Worm (Caenorhabditis elegans) whole organism, L3 larva: ENCODE measurements around the gene Y37D8A.25.
A peak's percentile ranks its signal among the peaks of the same experiment; 100 is the strongest.

Experiments
- R02D3.7 ChIP-seq: fragments of 150-350 bp; optimal IDR thresholded peaks from 2 replicates; lab custom pipeline; 2014; ENCODE audit warnings: missing biosample characterization, missing genetic modification characterization
- ZK546.5 ChIP-seq: sonication (generic microtip); optimal IDR thresholded peaks from 2 replicates; lab custom pipeline; 2017; ENCODE audit warnings: missing biosample characterization, missing genetic modification characterization
- aly-2 ChIP-seq: fragments of 150-350 bp; optimal IDR thresholded peaks from 2 replicates; lab custom pipeline; 2014; ENCODE audit warnings: missing biosample characterization, missing genetic modification characterization
- ceh-16 ChIP-seq: sonication (generic microtip); optimal IDR thresholded peaks from 2 replicates; lab custom pipeline; 2017; ENCODE audit warnings: missing biosample characterization, missing genetic modification characterization
- ceh-28 ChIP-seq: fragments of 150-350 bp; optimal IDR thresholded peaks from 2 replicates; lab custom pipeline; 2014; ENCODE audit warnings: missing biosample characterization, missing genetic modification reagents, missing genetic modification characterization
- ceh-82 ChIP-seq: fragments of 150-350 bp; optimal IDR thresholded peaks from 2 replicates; lab custom pipeline; 2014; ENCODE audit warnings: missing biosample characterization, missing genetic modification characterization
- egl-5 ChIP-seq: fragments of 150-350 bp; optimal IDR thresholded peaks from 2 replicates; lab custom pipeline; 2017; ENCODE audit warnings: missing biosample characterization, missing genetic modification reagents, missing genetic modification characterization, inconsistent platforms
- elt-2 ChIP-seq: sonication (generic microtip); optimal IDR thresholded peaks from 2 replicates; lab custom pipeline; 2016; ENCODE audit warnings: missing genetic modification reagents, mild to moderate bottlenecking, missing genetic modification characterization, missing compliant biosample characterization
- elt-3 ChIP-seq, 3 experiments: fragments of 150-350 bp in 1 of 3; sonication (generic microtip) in 2 of 3; optimal IDR thresholded peaks; 2 replicates in 2 of 3; 4 replicates in 1 of 3; lab custom pipeline; 2014 to 2017; ENCODE audit warnings: missing biosample characterization in 3 of 3, missing genetic modification characterization in 3 of 3
- eor-1 ChIP-seq, 2 experiments: fragments of 150-350 bp; optimal IDR thresholded peaks; 2 replicates each; lab custom pipeline; 2014 to 2018; ENCODE audit warnings: missing biosample characterization in 2 of 2, missing genetic modification characterization in 2 of 2
- hmg-11 ChIP-seq: sonication (generic microtip); optimal IDR thresholded peaks from 2 replicates; lab custom pipeline; 2016; ENCODE audit warnings: missing genetic modification characterization, missing compliant biosample characterization
- lsy-12 ChIP-seq: sonication (generic microtip); optimal IDR thresholded peaks from 2 replicates; lab custom pipeline; 2016; ENCODE audit warnings: mild to moderate bottlenecking, missing genetic modification characterization, missing compliant biosample characterization
- nfya-1 ChIP-seq: sonication (generic microtip); optimal IDR thresholded peaks from 2 replicates; lab custom pipeline; 2017; ENCODE audit warnings: missing genetic modification characterization, mild to moderate bottlenecking, missing compliant biosample characterization, antibody characterized with exemption, moderate library complexity; ENCODE audit not compliant: insufficient read depth
- nhr-11 ChIP-seq: fragments of 150-350 bp; optimal IDR thresholded peaks from 2 replicates; lab custom pipeline; 2014; ENCODE audit warnings: missing biosample characterization, missing genetic modification characterization
- nhr-12 ChIP-seq: fragments of 150-350 bp; optimal IDR thresholded peaks from 2 replicates; lab custom pipeline; 2014; ENCODE audit warnings: missing biosample characterization, missing genetic modification characterization
- nhr-237 ChIP-seq: fragments of 150-350 bp; optimal IDR thresholded peaks from 2 replicates; lab custom pipeline; 2014; ENCODE audit warnings: missing biosample characterization, missing genetic modification characterization
- nhr-25 ChIP-seq: sonication (generic microtip); optimal IDR thresholded peaks from 2 replicates; lab custom pipeline; 2017; ENCODE audit warnings: missing biosample characterization, missing genetic modification characterization
- nhr-28 ChIP-seq: fragments of 150-350 bp; optimal IDR thresholded peaks from 2 replicates; lab custom pipeline; 2014; ENCODE audit warnings: missing biosample characterization, missing genetic modification characterization
- nhr-43 ChIP-seq: sonication (generic microtip); optimal IDR thresholded peaks from 2 replicates; lab custom pipeline; 2016; ENCODE audit warnings: mild to moderate bottlenecking, missing genetic modification characterization, missing compliant biosample characterization; ENCODE audit not compliant: poor library complexity, severe bottlenecking
- nhr-76 ChIP-seq: fragments of 150-350 bp; sonication (generic microtip); optimal IDR thresholded peaks from 5 replicates; lab custom pipeline; 2014; ENCODE audit warnings: missing biosample characterization, missing genetic modification characterization
- nhr-77 ChIP-seq: fragments of 150-350 bp; optimal IDR thresholded peaks from 2 replicates; lab custom pipeline; 2014; ENCODE audit warnings: missing biosample characterization, missing genetic modification characterization
- pqm-1 ChIP-seq: fragments of 150-350 bp; optimal IDR thresholded peaks from 2 replicates; lab custom pipeline; 2017; ENCODE audit warnings: missing biosample characterization, missing genetic modification characterization, inconsistent platforms
- sea-2 ChIP-seq: fragments of 150-350 bp; sonication (generic microtip); optimal IDR thresholded peaks from 4 replicates; lab custom pipeline; 2014; ENCODE audit warnings: missing biosample characterization, missing genetic modification reagents, missing genetic modification characterization
- skn-1 ChIP-seq: fragments of 150-350 bp; optimal IDR thresholded peaks from 2 replicates; lab custom pipeline; 2014; ENCODE audit warnings: missing biosample characterization, missing genetic modification characterization
- snpc-4 ChIP-seq: fragments of 150-350 bp; optimal IDR thresholded peaks from 2 replicates; lab custom pipeline; 2014; ENCODE audit warnings: missing biosample characterization, missing genetic modification characterization
- tbx-2 ChIP-seq: sonication (generic microtip); optimal IDR thresholded peaks from 2 replicates; lab custom pipeline; 2016; ENCODE audit warnings: mild to moderate bottlenecking, missing genetic modification characterization, missing compliant biosample characterization
- unc-39 ChIP-seq: sonication (generic microtip); optimal IDR thresholded peaks from 4 replicates; lab custom pipeline; 2017; ENCODE audit warnings: missing biosample characterization, missing genetic modification characterization
- unc-62 ChIP-seq: fragments of 150-350 bp; sonication (generic microtip); optimal IDR thresholded peaks from 4 replicates; lab custom pipeline; 2014; ENCODE audit warnings: missing biosample characterization, missing genetic modification reagents, missing genetic modification characterization
- zag-1 ChIP-seq: fragments of 150-350 bp; optimal IDR thresholded peaks from 2 replicates; lab custom pipeline; 2014; ENCODE audit warnings: missing biosample characterization, missing genetic modification characterization

The Y37D8A.25 gene

ce11 chrIII:12819909-12820308 is at the start of gene Y37D8A.25, which contains the start of gene Y37D8A.2:
Y37D8A.25 (minus strand) TSS chrIII:12820253.
Y37D8A.2 (plus strand) TSS chrIII:12820193.
- TF ChIP-seq nhr-77 (tag; lab: Kevin White, UChicago) (no peak), nhr-43 (tag; lab: Kevin White, UChicago) (no peak), nfya-1 (peak; percentile 8), egl-5 (tag; lab: Kevin White, UChicago) (no peak), nhr-25 (no peak), skn-1 (tag; lab: Kevin White, UChicago) (no peak)

ce11 chrIII:12864648-12865047 is 44.6 kb upstream of the Y37D8A.25 start, which contains the start of gene Y37D8A.8:
Y37D8A.8 (plus strand) TSS chrIII:12864948.
- no peak for TF ChIP-seq unc-39 (tag; lab: Kevin White, UChicago)
- no peak for TF ChIP-seq lsy-12 (tag; lab: Kevin White, UChicago)
- TF ChIP-seq nhr-76, result no peak
- no peak for TF ChIP-seq ZK546.5 (tag; lab: Kevin White, UChicago)
- TF ChIP-seq aly-2, result no peak

- TF ChIP-seq nhr-25, result peak; percentile 28
- no peak for TF ChIP-seq ceh-16 (tag; lab: Kevin White, UChicago)
These were observed 40.1 kb upstream of the Y37D8A.25 start for ce11 chrIII:12860119-12860518.

- TF ChIP-seq snpc-4, result no peak
- no peak for TF ChIP-seq unc-62 (GFP tag; lab: Kevin White, UChicago)
- no peak for TF ChIP-seq tbx-2 (tag; lab: Kevin White, UChicago)
- no peak for TF ChIP-seq sea-2
- no peak for TF ChIP-seq zag-1 (tag; lab: Kevin White, UChicago)
- TF ChIP-seq nhr-12 (tag; lab: Kevin White, UChicago), result no peak
- no peak for TF ChIP-seq eor-1 (tag; optimal IDR thresholded peaks at IDR 0.05; lab: Kevin White, UChicago)
- TF ChIP-seq nhr-76, result no peak
- no peak for TF ChIP-seq nhr-11
- TF ChIP-seq nhr-77 (tag; lab: Kevin White, UChicago), result no peak
- TF ChIP-seq ceh-16 (tag; lab: Kevin White, UChicago), result no peak
- no peak for TF ChIP-seq R02D3.7
These were observed 36.6 kb upstream of the Y37D8A.25 start, which contains the start of gene Y37D8A.26 for ce11 chrIII:12856628-12857027. Y37D8A.26 (minus strand) TSS chrIII:12856728.

- TF ChIP-seq ceh-82 (tag; lab: Kevin White, UChicago), result no peak
- TF ChIP-seq ceh-28 (tag; lab: Kevin White, UChicago), result peak; percentile 23
These were observed 35.3 kb upstream of the Y37D8A.25 start, which contains the start of gene Y37D8A.5 for ce11 chrIII:12855394-12855793. Y37D8A.5 (minus strand) TSS chrIII:12855494.

ce11 chrIII:12851034-12851433 is 31.0 kb upstream of the Y37D8A.25 start:
- TF ChIP-seq elt-3 (tag; optimal IDR thresholded peaks at IDR 0.05; lab: Kevin White, UChicago), result peak in 2 of 3 experiments; percentile 31 to 39
- peak; percentile 53 for TF ChIP-seq ceh-28 (tag; lab: Kevin White, UChicago)
- TF ChIP-seq nhr-76, result no peak

- peak; percentile 37 for TF ChIP-seq pqm-1 (tag; lab: Kevin White, UChicago)
- no peak for TF ChIP-seq nhr-28 (tag; lab: Kevin White, UChicago)
- no peak for TF ChIP-seq hmg-11 (tag; lab: Kevin White, UChicago)
- peak; percentile 37 for TF ChIP-seq elt-2 (tag; lab: Kevin White, UChicago)
- TF ChIP-seq nhr-237 (tag; lab: Kevin White, UChicago), result no peak
- TF ChIP-seq nhr-12 (tag; lab: Kevin White, UChicago), result no peak
These were observed 29.6 kb upstream of the Y37D8A.25 start for ce11 chrIII:12849691-12850090.
